Worm (Caenorhabditis elegans): Measurements from ENCODE around the gene cec-4.

ce11 chrIV:7559237-7559636, 16.3 kb upstream of the cec-4 start:
- TF ChIP-seq snpc-4 (GFP tag; optimal IDR thresholded peaks at IDR 0.05) (no peak), snpc-4 (tag; optimal IDR thresholded peaks at IDR 0.05) (peak in 1 of 4 experiments; percentile 0), unc-62 (GFP tag; optimal IDR thresholded peaks at IDR 0.05) (no peak), nfya-1 (tag; optimal IDR thresholded peaks at IDR 0.05; ENCODE audit: borderline replicate concordance, insufficient read depth) (no peak), rpc-1 (optimal IDR thresholded peaks at IDR 0.05) (no peak), rpc-1 (tag; optimal IDR thresholded peaks at IDR 0.05) (no peak), akir-1 (GFP tag; optimal IDR thresholded peaks at IDR 0.05) (no peak), aptf-3 (GFP tag; IDR thresholded peaks at IDR 0.05) (no peak), lin-26 (GFP tag; IDR thresholded peaks at IDR 0.05) (no peak), F49E8.2 (tag; optimal IDR thresholded peaks at IDR 0.05; ENCODE audit: insufficient read depth) (peak; percentile 82), ets-4 (GFP tag; optimal IDR thresholded peaks at IDR 0.05) (no peak), pha-4 (tag; optimal IDR thresholded peaks at IDR 0.05) (no peak), F39B2.1 (GFP tag; IDR thresholded peaks at IDR 0.05) (no peak)
